Worm (Caenorhabditis elegans) whole organism, L2 larva: ENCODE data around the gene unc-71.
A peak's percentile ranks its signal among the peaks of the same experiment; 100 is the strongest.

Experiments used
- C34F6.9 ChIP-seq: fragments of 150-350 bp; optimal IDR thresholded peaks from 2 replicates; lab custom pipeline; 2014; ENCODE audit warnings: missing biosample characterization, missing genetic modification characterization
- F13H6.1 ChIP-seq: sonication (generic microtip); optimal IDR thresholded peaks from 2 replicates; lab custom pipeline; 2016; ENCODE audit warnings: missing genetic modification characterization, missing compliant biosample characterization
- R02D3.7 ChIP-seq: fragments of 150-350 bp; optimal IDR thresholded peaks from 2 replicates; lab custom pipeline; 2014; ENCODE audit warnings: missing biosample characterization, missing genetic modification characterization
- Y55F3AM.14 ChIP-seq: fragments of 200-800 bp; sonication (Bioruptor generic); optimal IDR thresholded peaks from 2 replicates; lab custom pipeline; 2018; ENCODE audit warnings: mild to moderate bottlenecking, missing genetic modification characterization, missing compliant biosample characterization
- ZK546.5 ChIP-seq: sonication (generic microtip); optimal IDR thresholded peaks from 2 replicates; lab custom pipeline; 2017; ENCODE audit warnings: missing biosample characterization, missing genetic modification characterization
- alr-1 ChIP-seq: fragments of 150-350 bp; optimal IDR thresholded peaks from 2 replicates; lab custom pipeline; 2014; ENCODE audit warnings: missing biosample characterization, missing genetic modification characterization
- ama-1 ChIP-seq: fragments of 150-350 bp; optimal IDR thresholded peaks from 2 replicates; lab custom pipeline; 2018; ENCODE audit warnings: inconsistent platforms
- ceh-16 ChIP-seq: fragments of 150-350 bp; optimal IDR thresholded peaks from 2 replicates; lab custom pipeline; 2014; ENCODE audit warnings: missing biosample characterization, missing genetic modification characterization
- dmd-4 ChIP-seq: sonication (generic microtip); optimal IDR thresholded peaks from 2 replicates; lab custom pipeline; 2017; ENCODE audit warnings: missing biosample characterization, missing genetic modification characterization
- egl-27 ChIP-seq: sonication (generic microtip); optimal IDR thresholded peaks from 3 replicates; lab custom pipeline; 2017; ENCODE audit warnings: missing biosample characterization, missing genetic modification reagents, missing genetic modification characterization
- elt-3 ChIP-seq: sonication (generic microtip); optimal IDR thresholded peaks from 2 replicates; lab custom pipeline; 2017; ENCODE audit warnings: missing biosample characterization, missing genetic modification characterization
- fos-1 ChIP-seq: fragments of 150-350 bp; optimal IDR thresholded peaks from 2 replicates; lab custom pipeline; 2014; ENCODE audit warnings: missing biosample characterization, missing genetic modification characterization
- gmeb-1 ChIP-seq: fragments of 150-350 bp; optimal IDR thresholded peaks from 2 replicates; lab custom pipeline; 2014; ENCODE audit warnings: missing biosample characterization, missing genetic modification characterization
- lin-11 ChIP-seq: fragments of 150-350 bp; sonication (generic microtip); optimal IDR thresholded peaks from 2 replicates; lab custom pipeline; 2014; ENCODE audit warnings: missing biosample characterization, missing genetic modification characterization, inconsistent platforms, mixed read lengths
- lin-13 ChIP-seq: fragments of 150-350 bp; optimal IDR thresholded peaks from 2 replicates; lab custom pipeline; 2014; ENCODE audit warnings: missing biosample characterization, missing genetic modification reagents, missing genetic modification characterization
- lin-39 ChIP-seq: fragments of 150-350 bp; optimal IDR thresholded peaks from 2 replicates; lab custom pipeline; 2014; ENCODE audit warnings: missing biosample characterization, missing genetic modification reagents, missing genetic modification characterization
- lsy-2 ChIP-seq, 2 experiments: fragments of 150-350 bp in 1 of 2; sonication (generic microtip) in 1 of 2; optimal IDR thresholded peaks; 2 replicates each; lab custom pipeline; 2014 to 2017; ENCODE audit warnings: missing biosample characterization in 2 of 2, missing genetic modification characterization in 2 of 2
- mbf-1 ChIP-seq: sonication (generic microtip); optimal IDR thresholded peaks from 2 replicates; lab custom pipeline; 2017; ENCODE audit warnings: missing biosample characterization, missing genetic modification characterization
- mdl-1 ChIP-seq, 2 experiments: fragments of 150-350 bp in 1 of 2; sonication (generic microtip) in 1 of 2; optimal IDR thresholded peaks; 2 replicates each; lab custom pipeline; 2017; ENCODE audit warnings: missing biosample characterization in 2 of 2, missing genetic modification characterization in 2 of 2
- nhr-11 ChIP-seq: fragments of 150-350 bp; optimal IDR thresholded peaks from 2 replicates; lab custom pipeline; 2014; ENCODE audit warnings: missing biosample characterization, missing genetic modification characterization
- nhr-129 ChIP-seq: fragments of 150-350 bp; optimal IDR thresholded peaks from 2 replicates; lab custom pipeline; 2014; ENCODE audit warnings: missing biosample characterization, missing genetic modification characterization
- nhr-21 ChIP-seq: fragments of 150-350 bp; optimal IDR thresholded peaks from 2 replicates; lab custom pipeline; 2014; ENCODE audit warnings: missing biosample characterization, missing genetic modification characterization
- nhr-23 ChIP-seq: fragments of 150-350 bp; optimal IDR thresholded peaks from 2 replicates; lab custom pipeline; 2014; ENCODE audit warnings: missing biosample characterization, missing genetic modification reagents, missing genetic modification characterization
- nhr-237 ChIP-seq: fragments of 150-350 bp; optimal IDR thresholded peaks from 2 replicates; lab custom pipeline; 2014; ENCODE audit warnings: missing biosample characterization, missing genetic modification characterization
- nhr-25 ChIP-seq: fragments of 150-350 bp; sonication (generic microtip); optimal IDR thresholded peaks from 3 replicates; lab custom pipeline; 2014; ENCODE audit warnings: missing biosample characterization, missing genetic modification characterization
- nhr-6 ChIP-seq: fragments of 150-350 bp; optimal IDR thresholded peaks from 2 replicates; lab custom pipeline; 2014; ENCODE audit warnings: missing biosample characterization, missing genetic modification characterization
- nhr-77 ChIP-seq: fragments of 150-350 bp; optimal IDR thresholded peaks from 2 replicates; lab custom pipeline; 2014; ENCODE audit warnings: missing biosample characterization, missing genetic modification characterization
- peb-1 ChIP-seq: fragments of 150-350 bp; optimal IDR thresholded peaks from 2 replicates; lab custom pipeline; 2014; ENCODE audit warnings: missing biosample characterization, missing genetic modification characterization
- skn-1 ChIP-seq: sonication (generic microtip); optimal IDR thresholded peaks from 2 replicates; lab custom pipeline; 2017; ENCODE audit warnings: missing biosample characterization, missing genetic modification characterization
- sma-3 ChIP-seq: sonication (generic microtip); optimal IDR thresholded peaks from 2 replicates; lab custom pipeline; 2016; ENCODE audit warnings: missing genetic modification reagents, missing genetic modification characterization, missing compliant biosample characterization
- sma-9 ChIP-seq, 2 experiments: fragments of 150-350 bp in 1 of 2; sonication (generic microtip) in 1 of 2; optimal IDR thresholded peaks; 2 replicates each; lab custom pipeline; 2014 to 2016; ENCODE audit warnings: missing genetic modification characterization in 2 of 2, mild to moderate bottlenecking in 1 of 2, missing biosample characterization in 1 of 2, missing compliant biosample characterization in 1 of 2, missing genetic modification reagents in 1 of 2, moderate library complexity in 1 of 2
- snpc-4 ChIP-seq: fragments of 150-350 bp; optimal IDR thresholded peaks from 2 replicates; lab custom pipeline; 2014; ENCODE audit warnings: missing biosample characterization, missing genetic modification characterization
- unc-55 ChIP-seq: fragments of 150-350 bp; sonication (generic microtip); optimal IDR thresholded peaks from 3 replicates; lab custom pipeline; 2014; ENCODE audit warnings: missing biosample characterization, missing genetic modification reagents, missing genetic modification characterization
- unc-62 ChIP-seq: fragments of 150-350 bp; optimal IDR thresholded peaks from 2 replicates; lab custom pipeline; 2014; ENCODE audit warnings: missing biosample characterization, missing genetic modification reagents, missing genetic modification characterization
- ztf-4 ChIP-seq: fragments of 150-350 bp; optimal IDR thresholded peaks from 2 replicates; lab custom pipeline; 2014; ENCODE audit warnings: missing biosample characterization, missing genetic modification characterization

Gene unc-71

ce11 chrIII:12931786-12932427, 40.4 kb upstream of the unc-71 start, which contains the start of gene rbm-7 (continued):
- TF ChIP-seq ztf-4 (no peak), mdl-1 (tag; optimal IDR thresholded peaks at IDR 0.05; lab: Kevin White, UChicago) (no peak), nhr-77 (tag; lab: Kevin White, UChicago) (no peak), F13H6.1 (peak; percentile 75), dmd-4 (tag; lab: Kevin White, UChicago) (no peak), ama-1 (lab: Kevin White, UChicago) (peak; percentile 37), ZK546.5 (no peak), elt-3 (tag; lab: Kevin White, UChicago) (no peak), R02D3.7 (tag; lab: Kevin White, UChicago) (peak; percentile 30), mbf-1 (no peak), gmeb-1 (peak; percentile 81), nhr-11 (tag; lab: Kevin White, UChicago) (no peak), sma-9 (GFP tag; optimal IDR thresholded peaks at IDR 0.05; lab: Kevin White, UChicago) (no peak), sma-9 (tag; optimal IDR thresholded peaks at IDR 0.05; lab: Kevin White, UChicago) (no peak), sma-3 (GFP tag; lab: Kevin White, UChicago) (peak; percentile 36), fos-1 (tag; lab: Kevin White, UChicago) (peak; percentile 37)

DNA sequence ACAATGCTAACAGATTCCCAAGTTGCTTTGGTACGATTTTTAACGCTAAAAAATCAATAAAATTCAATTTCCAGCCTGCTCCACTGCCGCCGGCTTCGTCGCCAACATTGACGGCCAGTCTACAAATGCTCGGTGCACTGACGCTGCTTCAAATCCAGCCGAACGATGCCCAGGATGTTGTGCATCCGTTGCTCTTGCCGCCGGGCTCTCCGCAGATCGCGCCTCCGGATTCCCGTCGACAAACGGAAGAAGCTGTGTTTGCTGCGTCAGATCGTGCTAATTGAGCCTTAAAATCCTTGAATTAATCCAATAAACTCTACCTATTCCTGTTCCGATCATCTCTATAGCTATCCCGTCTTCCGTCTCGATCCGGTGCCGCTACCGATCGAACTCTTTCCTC, 39.6 kb upstream of the unc-71 start:
- TF ChIP-seq nhr-23 (tag; lab: Kevin White, UChicago) (no peak), ZK546.5 (no peak), peb-1 (tag; lab: Kevin White, UChicago) (no peak), ztf-4 (no peak), nhr-21 (tag; lab: Kevin White, UChicago) (no peak), mbf-1 (no peak), unc-55 (no peak), snpc-4 (tag; lab: Kevin White, UChicago) (no peak), lin-39 (tag; lab: Kevin White, UChicago) (no peak), elt-3 (tag; lab: Kevin White, UChicago) (no peak), C34F6.9 (tag; lab: Kevin White, UChicago) (no peak), ceh-16 (tag; lab: Kevin White, UChicago) (no peak), sma-3 (GFP tag; lab: Kevin White, UChicago) (no peak), nhr-6 (tag; lab: Kevin White, UChicago) (no peak), ama-1 (lab: Kevin White, UChicago) (no peak), alr-1 (no peak), sma-9 (GFP tag; optimal IDR thresholded peaks at IDR 0.05; lab: Kevin White, UChicago) (no peak), sma-9 (tag; optimal IDR thresholded peaks at IDR 0.05; lab: Kevin White, UChicago) (no peak), nhr-129 (no peak), nhr-25 (tag; lab: Kevin White, UChicago) (no peak)
- TF ChIP-seq, all 48 proteins: peak for 0

ce11 chrIII:12929573-12929972, 38.0 kb upstream of the unc-71 start, which contains the start of gene Y37D8A.19:
Y37D8A.19 (plus strand) TSS chrIII:12929873.
- TF ChIP-seq alr-1 (no peak), C34F6.9 (tag; lab: Kevin White, UChicago) (no peak), lin-11 (tag; lab: Kevin White, UChicago) (no peak), egl-27 (tag; lab: Kevin White, UChicago) (no peak), snpc-4 (tag; lab: Kevin White, UChicago) (no peak), gmeb-1 (no peak), nhr-21 (tag; lab: Kevin White, UChicago) (no peak), lin-39 (tag; lab: Kevin White, UChicago) (no peak), unc-62 (GFP tag; lab: Kevin White, UChicago) (no peak), Y55F3AM.14 (GFP tag; lab: Kevin White, UChicago) (no peak), elt-3 (tag; lab: Kevin White, UChicago) (no peak), ZK546.5 (no peak), peb-1 (tag; lab: Kevin White, UChicago) (no peak), skn-1 (tag; lab: Kevin White, UChicago) (no peak), unc-55 (no peak), mdl-1 (tag; optimal IDR thresholded peaks at IDR 0.05; lab: Kevin White, UChicago) (no peak), nhr-237 (no peak), ceh-16 (tag; lab: Kevin White, UChicago) (no peak), fos-1 (tag; lab: Kevin White, UChicago) (no peak)

ce11 chrIII:12925947-12926607, 34.5 kb upstream of the unc-71 start, which contains the start of the genes npp-25 and mrps-10:
npp-25 (minus strand) TSS chrIII:12925997.
mrps-10 (plus strand) TSS chrIII:12926557.
- TF ChIP-seq lin-13 (GFP tag; lab: Kevin White, UChicago) (peak; percentile 52), fos-1 (tag; lab: Kevin White, UChicago) (peak; percentile 29), lsy-2 (tag; optimal IDR thresholded peaks at IDR 0.05; lab: Kevin White, UChicago) (peak in 1 of 2 experiments; percentile 72), unc-55 (peak; percentile 28), ztf-4 (no peak), C34F6.9 (tag; lab: Kevin White, UChicago) (peak; percentile 40)
